Worm (Caenorhabditis elegans): ENCODE data around the gene srd-20.
"Not testable (repeated sequence)": the region's sequence is repeated elsewhere in the genome, so short reads cannot be mapped to it uniquely, and the experiment has no call there.

Gene srd-20

DNA sequence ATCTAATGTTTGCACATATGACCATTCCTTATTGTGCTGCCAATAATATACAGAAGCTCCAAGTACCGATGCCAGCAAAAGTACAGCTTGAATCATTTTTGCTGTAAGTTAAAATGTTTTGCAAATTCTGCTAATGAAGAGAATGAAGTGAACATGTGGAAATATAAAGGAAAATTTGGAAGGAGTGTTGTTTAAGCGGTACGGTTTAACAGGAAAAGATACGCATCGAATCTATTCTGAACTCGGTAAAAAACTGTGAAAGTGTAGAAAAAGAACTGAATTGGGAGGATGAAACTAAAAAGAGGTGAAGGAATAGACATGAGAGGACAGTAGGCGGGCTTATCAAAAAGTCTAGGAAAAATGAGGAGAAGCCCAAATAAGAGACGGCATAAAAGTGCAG is 7.9 kb downstream of the srd-20 start, which contains the start of gene Y38A10A.2:
Gene Y38A10A.2, minus strand, starts transcription at position 101 of the 400 bp plus-strand sequence.
- TF ChIP-seq sma-9 (GFP tag; optimal IDR thresholded peaks at IDR 0.05) (no peak), sma-9 (tag; optimal IDR thresholded peaks at IDR 0.05) (no peak), nhr-237 (tag; optimal IDR thresholded peaks at IDR 0.05) (no peak), ceh-16 (tag; optimal IDR thresholded peaks at IDR 0.05) (no peak), lin-13 (GFP tag; optimal IDR thresholded peaks at IDR 0.05) (no peak), R02D3.7 (tag; optimal IDR thresholded peaks at IDR 0.05) (no peak), skn-1 (tag; optimal IDR thresholded peaks at IDR 0.05) (no peak), elt-1 (tag; optimal IDR thresholded peaks at IDR 0.05) (no peak), unc-55 (GFP tag; optimal IDR thresholded peaks at IDR 0.05) (no peak), alr-1 (tag; optimal IDR thresholded peaks at IDR 0.05) (no peak), egl-27 (tag; optimal IDR thresholded peaks at IDR 0.05) (no peak)

DNA sequence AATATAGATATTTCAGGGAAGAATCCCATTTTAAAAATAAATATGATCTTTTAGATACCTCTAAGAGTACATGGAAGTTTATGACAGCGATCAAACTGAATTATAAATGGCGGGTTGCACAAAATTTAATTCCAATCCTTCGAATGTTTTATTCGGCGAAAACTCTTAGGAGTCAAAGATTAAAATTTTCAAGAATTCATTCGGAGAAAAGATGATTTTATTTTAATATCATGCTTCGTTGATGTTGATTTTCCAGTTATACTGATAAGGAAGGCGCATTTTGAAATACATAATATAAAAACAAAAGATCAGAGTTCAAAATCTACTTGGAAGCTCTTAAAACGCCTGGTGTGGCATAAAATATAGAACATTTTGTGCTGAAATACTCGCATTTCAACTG is 11.7 kb downstream of the srd-20 start, which contains the start of gene srh-10:
Gene srh-10, minus strand, starts transcription at position 29 of the 400 bp plus-strand sequence.
- no peak for TF ChIP-seq aly-2 (tag; optimal IDR thresholded peaks at IDR 0.05)

DNA sequence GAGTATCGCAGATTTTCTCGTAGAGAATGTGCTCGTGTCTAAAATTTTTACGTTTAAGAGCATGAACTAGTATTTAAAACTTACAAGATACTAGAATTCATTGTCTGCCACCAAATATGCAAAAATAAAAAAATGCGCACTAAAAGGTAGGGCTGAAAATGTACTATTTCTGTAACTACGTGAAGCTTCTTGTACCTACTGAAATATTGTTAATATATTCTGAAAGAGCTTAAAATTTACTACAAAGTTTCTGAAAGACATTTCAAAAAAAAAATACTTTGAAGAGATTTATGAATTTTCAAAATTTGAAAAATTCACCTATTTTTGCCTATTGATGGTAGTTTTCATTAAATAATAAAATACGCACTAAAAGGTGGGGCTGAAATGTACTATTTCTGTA is 14.6 kb downstream of the srd-20 start, which contains the start of gene fbxa-214:
Gene fbxa-214, minus strand, starts transcription at position 101 of the 400 bp plus-strand sequence.
- not testable (repeated sequence) for TF ChIP-seq elt-3 (tag; optimal IDR thresholded peaks at IDR 0.05); ztf-11 (tag; optimal IDR thresholded peaks at IDR 0.05); unc-55 (GFP tag; optimal IDR thresholded peaks at IDR 0.05)

DNA sequence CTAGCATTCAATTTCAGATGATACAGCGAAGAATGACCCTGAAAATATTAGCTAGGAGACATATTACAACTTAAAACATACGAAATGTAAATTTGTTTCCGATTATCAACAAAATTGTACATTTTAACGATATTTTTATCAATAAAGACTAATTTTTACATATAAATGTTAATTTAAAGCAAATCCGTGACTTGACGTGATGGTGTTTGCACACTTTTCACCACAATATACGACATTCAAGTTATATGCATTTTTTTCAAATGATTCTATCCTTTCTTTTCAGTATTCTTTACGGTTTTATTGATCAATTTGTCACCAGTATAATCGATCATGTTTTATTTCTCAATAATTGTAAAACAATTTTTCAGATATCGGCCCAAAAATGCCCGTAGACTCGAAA is 40.4 kb downstream of the srd-20 start, which contains the start of gene Y38A10A.7:
Gene Y38A10A.7, plus strand, starts transcription at position 369 of the 400 bp plus-strand sequence.
- TF ChIP-seq C34F6.9 (tag; optimal IDR thresholded peaks at IDR 0.05) (peak; percentile 61), gmeb-1 (tag; optimal IDR thresholded peaks at IDR 0.05) (peak; percentile 8), crh-2 (tag; optimal IDR thresholded peaks at IDR 0.05) (peak; percentile 9), lsy-2 (tag; optimal IDR thresholded peaks at IDR 0.05) (peak in 1 of 2 experiments; percentile 47), unc-55 (GFP tag; optimal IDR thresholded peaks at IDR 0.05) (peak; percentile 36), nhr-23 (tag; optimal IDR thresholded peaks at IDR 0.05) (no peak), lin-13 (GFP tag; optimal IDR thresholded peaks at IDR 0.05) (no peak)

DNA sequence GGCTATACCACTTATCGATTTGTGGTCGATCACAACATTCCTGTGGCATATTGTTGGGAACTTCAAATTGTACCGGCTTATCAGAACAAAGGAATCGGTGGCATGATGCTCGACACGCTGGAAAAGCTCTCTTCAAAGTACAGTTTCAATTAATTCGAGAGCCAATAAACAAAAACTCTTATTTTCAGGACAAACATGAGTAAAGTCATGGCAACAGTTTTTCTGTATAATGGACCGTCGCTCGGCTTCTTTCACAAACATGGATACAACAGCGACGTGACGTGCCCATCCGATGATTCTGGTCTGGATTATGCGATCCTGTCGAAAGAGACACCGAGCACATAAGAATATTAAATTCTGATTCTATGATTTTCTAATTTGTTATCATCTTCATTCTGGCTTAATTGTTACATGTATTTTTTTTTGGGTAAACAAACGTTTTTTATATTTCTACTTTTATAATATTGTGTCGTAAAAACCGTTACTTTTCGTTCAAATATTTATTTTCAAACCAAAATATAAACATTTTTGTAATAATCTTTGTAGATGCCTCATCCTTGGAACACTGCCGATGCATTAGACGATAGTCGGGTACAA is 41.3 kb downstream of the srd-20 start, which contains the start of gene smut-1:
Gene smut-1, plus strand, starts transcription at position 547 of the 597 bp plus-strand sequence.
- no peak for TF ChIP-seq ceh-82 (tag; optimal IDR thresholded peaks at IDR 0.05)
- no peak for TF ChIP-seq nhr-21 (tag; optimal IDR thresholded peaks at IDR 0.05)
- no peak for TF ChIP-seq fos-1 (tag; optimal IDR thresholded peaks at IDR 0.05)
- TF ChIP-seq egl-27 (tag; optimal IDR thresholded peaks at IDR 0.05): no peak
- TF ChIP-seq mdl-1 (tag; optimal IDR thresholded peaks at IDR 0.05): no peak
- TF ChIP-seq ztf-4 (tag; optimal IDR thresholded peaks at IDR 0.05): no peak
- TF ChIP-seq alr-1 (tag; optimal IDR thresholded peaks at IDR 0.05): no peak
- no peak for TF ChIP-seq skn-1 (tag; optimal IDR thresholded peaks at IDR 0.05)
- TF ChIP-seq sma-9 (GFP tag; optimal IDR thresholded peaks at IDR 0.05): no peak
- TF ChIP-seq sma-9 (tag; optimal IDR thresholded peaks at IDR 0.05): no peak

DNA sequence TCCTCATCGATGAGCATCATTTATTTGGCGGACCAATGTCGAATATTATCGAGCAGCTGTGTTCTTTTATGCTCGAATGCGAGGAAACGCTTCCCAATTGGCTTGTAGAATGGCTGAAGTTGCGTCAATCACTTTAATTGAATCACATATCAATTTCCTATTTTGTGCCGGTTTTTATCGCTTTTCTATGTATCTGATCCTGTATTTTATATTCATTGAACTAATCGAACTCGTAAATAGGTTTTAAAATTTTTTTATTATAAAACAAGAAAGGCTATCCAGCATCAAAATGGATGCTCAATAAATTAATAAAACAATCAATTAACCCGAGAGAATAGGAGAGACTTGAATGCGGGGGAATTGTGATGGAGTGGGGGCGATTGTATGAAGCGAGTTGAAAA is 43.4 kb downstream of the srd-20 start:
- no peak for TF ChIP-seq sem-4 (tag; optimal IDR thresholded peaks at IDR 0.05)
- TF ChIP-seq fos-1 (tag; optimal IDR thresholded peaks at IDR 0.05): no peak
- no peak for TF ChIP-seq mdl-1 (tag; optimal IDR thresholded peaks at IDR 0.05)
- TF ChIP-seq ztf-4 (tag; optimal IDR thresholded peaks at IDR 0.05): no peak
- no peak for TF ChIP-seq aly-2 (tag; optimal IDR thresholded peaks at IDR 0.05)
- TF ChIP-seq zag-1 (tag; optimal IDR thresholded peaks at IDR 0.05): no peak
- peak; percentile 28 for TF ChIP-seq gmeb-1 (tag; optimal IDR thresholded peaks at IDR 0.05)
- TF ChIP-seq sma-9 (GFP tag; optimal IDR thresholded peaks at IDR 0.05): peak; percentile 22
- TF ChIP-seq sma-9 (tag; optimal IDR thresholded peaks at IDR 0.05): no peak
- TF ChIP-seq ztf-1 (GFP tag; conservative IDR thresholded peaks at IDR 0.05): no peak
- no peak for TF ChIP-seq ZK546.5 (tag; optimal IDR thresholded peaks at IDR 0.05)
- no peak for TF ChIP-seq elt-3 (tag; optimal IDR thresholded peaks at IDR 0.05)
- TF ChIP-seq lin-11 (tag; optimal IDR thresholded peaks at IDR 0.05): no peak
- no peak for TF ChIP-seq skn-1 (tag; optimal IDR thresholded peaks at IDR 0.05)
- TF ChIP-seq nhr-11 (tag; optimal IDR thresholded peaks at IDR 0.05): peak; percentile 4
- peak; percentile 51 for TF ChIP-seq crh-2 (tag; optimal IDR thresholded peaks at IDR 0.05)
- peak in 1 of 2 experiments; percentile 39 for TF ChIP-seq lsy-2 (tag; optimal IDR thresholded peaks at IDR 0.05)
- TF ChIP-seq F13H6.1 (tag; optimal IDR thresholded peaks at IDR 0.05): no peak
- TF ChIP-seq nhr-10 (tag; optimal IDR thresholded peaks at IDR 0.05): no peak
- TF ChIP-seq sma-3 (GFP tag; optimal IDR thresholded peaks at IDR 0.05): no peak
- TF ChIP-seq nhr-12 (tag; optimal IDR thresholded peaks at IDR 0.05): no peak
- TF ChIP-seq snpc-4 (tag; optimal IDR thresholded peaks at IDR 0.05): no peak
- TF ChIP-seq lin-13 (GFP tag; optimal IDR thresholded peaks at IDR 0.05): no peak
- TF ChIP-seq nhr-129 (tag; optimal IDR thresholded peaks at IDR 0.05): no peak
- TF ChIP-seq ama-1 (optimal IDR thresholded peaks at IDR 0.05): peak; percentile 58
- TF ChIP-seq Y55F3AM.14 (GFP tag; optimal IDR thresholded peaks at IDR 0.05): no peak

Measured in whole organism, L2 larva.